Fruit fly (Drosophila melanogaster): Measurements from ENCODE around the gene Hyls1.
A peak's percentile ranks its signal among the peaks of the same experiment; 100 is the strongest.

Hyls1 gene

dm6 chr2L:16356249-16357025 is 4.0 kb upstream of the Hyls1 start, which contains the start of gene CaBP1:
TSS of gene CaBP1 (minus strand) at chr2L:16356735.
- peak; percentile 72 for TF ChIP-seq Sin3A (optimal IDR thresholded peaks at IDR 0.05)
- peak; percentile 24 for TF ChIP-seq Nf-YC (tag; optimal IDR thresholded peaks at IDR 0.05)
- TF ChIP-seq zen2 (GFP tag; IDR thresholded peaks at IDR 0.05; ENCODE audit: partially characterized antibody): peak; percentile 93; the same call in 2 of the 3 replicates
- TF ChIP-seq CG1024 (GFP tag; IDR thresholded peaks at IDR 0.05): no peak
- peak; percentile 93 for TF ChIP-seq amos (GFP tag; IDR thresholded peaks at IDR 0.05; ENCODE audit: partially characterized antibody)
- peak; percentile 36; the same call in 1 of the 2 replicates for TF ChIP-seq Rfx (GFP tag; IDR thresholded peaks at IDR 0.05)
- TF ChIP-seq MESR4 (GFP tag; optimal IDR thresholded peaks at IDR 0.05): peak; percentile 71
- TF ChIP-seq Sry-δ (GFP tag; optimal IDR thresholded peaks at IDR 0.05): peak; percentile 72
- TF ChIP-seq CG30020 (tag; optimal IDR thresholded peaks at IDR 0.05): peak; percentile 40
- no peak for TF ChIP-seq CG11247 (GFP tag; IDR thresholded peaks at IDR 0.05)
- peak; percentile 93 for TF ChIP-seq knrl (GFP tag; IDR thresholded peaks at IDR 0.05; ENCODE audit: partially characterized antibody)
- peak; percentile 5 for TF ChIP-seq CG4617 (GFP tag; optimal IDR thresholded peaks at IDR 0.05; ENCODE audit: borderline replicate concordance)
- TF ChIP-seq D (optimal IDR thresholded peaks at IDR 0.05): no peak
- no peak for TF ChIP-seq D (GFP tag; optimal IDR thresholded peaks at IDR 0.05)
- peak; percentile 67 for TF ChIP-seq YL-1 (GFP tag; optimal IDR thresholded peaks at IDR 0.05)
- TF ChIP-seq Doc3 (GFP tag; IDR thresholded peaks at IDR 0.05; ENCODE audit: partially characterized antibody): peak; percentile 99
- peak; percentile 50 for TF ChIP-seq CG12659 (GFP tag; optimal IDR thresholded peaks at IDR 0.05)
- TF ChIP-seq bbx (GFP tag; IDR thresholded peaks at IDR 0.05; ENCODE audit: partially characterized antibody): peak; percentile 87
- peak; percentile 76; the same call in 2 of the 3 replicates for TF ChIP-seq mld (GFP tag; IDR thresholded peaks at IDR 0.05; ENCODE audit: partially characterized antibody)
- no peak for TF ChIP-seq CG14965 (GFP tag; optimal IDR thresholded peaks at IDR 0.05; ENCODE audit: borderline replicate concordance)
- TF ChIP-seq Jarid2 (GFP tag; optimal IDR thresholded peaks at IDR 0.05): peak; percentile 27
- peak; percentile 87 for TF ChIP-seq CG10267 (tag; optimal IDR thresholded peaks at IDR 0.05)
- TF ChIP-seq sr (GFP tag; IDR thresholded peaks at IDR 0.05): peak; percentile 97
- TF ChIP-seq phol (tag; optimal IDR thresholded peaks at IDR 0.05): peak; percentile 5
- TF ChIP-seq slbo (GFP tag; IDR thresholded peaks at IDR 0.05): no peak
- TF ChIP-seq NC2α (GFP tag; optimal IDR thresholded peaks at IDR 0.05): no peak
- TF ChIP-seq Abd-B (GFP tag; optimal IDR thresholded peaks at IDR 0.05): peak; percentile 36
- no peak for TF ChIP-seq bowl (GFP tag; IDR thresholded peaks at IDR 0.05)
- no peak for TF ChIP-seq CG1603 (tag; optimal IDR thresholded peaks at IDR 0.05)
- TF ChIP-seq Dp (GFP tag; optimal IDR thresholded peaks at IDR 0.05): peak; percentile 88
- no peak for TF ChIP-seq odd (GFP tag; optimal IDR thresholded peaks at IDR 0.05)
- no peak for TF ChIP-seq salm (tag; optimal IDR thresholded peaks at IDR 0.05)
- TF ChIP-seq CG17829 (tag; optimal IDR thresholded peaks at IDR 0.05): peak; percentile 31
- peak; percentile 95 for TF ChIP-seq CG16813 (GFP tag; IDR thresholded peaks at IDR 0.05; ENCODE audit: partially characterized antibody)
- TF ChIP-seq Scr (GFP tag; IDR thresholded peaks at IDR 0.05; ENCODE audit: partially characterized antibody): peak; percentile 98
- no peak; the same call in 2 of the 3 replicates for TF ChIP-seq CG34422 (GFP tag; IDR thresholded peaks at IDR 0.05)
- no peak for TF ChIP-seq CG9727 (GFP tag; optimal IDR thresholded peaks at IDR 0.05)
- peak; percentile 99 for TF ChIP-seq Dll (GFP tag; IDR thresholded peaks at IDR 0.05; ENCODE audit: partially characterized antibody)
- TF ChIP-seq inv (GFP tag; IDR thresholded peaks at IDR 0.05; ENCODE audit: partially characterized antibody): peak; percentile 89
- peak; percentile 98 for TF ChIP-seq CG34224 (GFP tag; IDR thresholded peaks at IDR 0.05; ENCODE audit: partially characterized antibody)
- TF ChIP-seq CG11696 (GFP tag; IDR thresholded peaks at IDR 0.05): no peak
- peak; percentile 16 for TF ChIP-seq Hmr (GFP tag; optimal IDR thresholded peaks at IDR 0.05)
- TF ChIP-seq E2f2 (GFP tag; IDR thresholded peaks at IDR 0.05): peak; percentile 93
- TF ChIP-seq CG14710 (tag; optimal IDR thresholded peaks at IDR 0.05): peak; percentile 59
- TF ChIP-seq CG13287 (GFP tag; IDR thresholded peaks at IDR 0.05; ENCODE audit: partially characterized antibody): peak; percentile 99
- peak; percentile 85 for TF ChIP-seq sens (GFP tag)
- no peak for TF ChIP-seq tx (GFP tag; optimal IDR thresholded peaks at IDR 0.05)
- TF ChIP-seq lbe (GFP tag; optimal IDR thresholded peaks at IDR 0.05): peak; percentile 21
